Worm (Caenorhabditis elegans) whole organism, early embryonic: Measurements from ENCODE around the gene sdz-32.
A peak's percentile ranks its signal among the peaks of the same experiment; 100 is the strongest.
"Not testable (repeated sequence)": the region's sequence is repeated elsewhere in the genome, so short reads cannot be mapped to it uniquely, and the experiment has no call there.

ENCODE experiments used
- B0310.2 ChIP-seq: sonication (generic microtip); optimal IDR thresholded peaks from 2 replicates; lab custom pipeline; 2016; ENCODE audit warnings: mild to moderate bottlenecking, missing genetic modification characterization, missing compliant biosample characterization
- F13C5.2 ChIP-seq: sonication (generic microtip); optimal IDR thresholded peaks from 2 replicates; lab custom pipeline; 2017; ENCODE audit warnings: mild to moderate bottlenecking, missing genetic modification characterization, inconsistent platforms, missing compliant biosample characterization
- aly-1 ChIP-seq: sonication (generic microtip); optimal IDR thresholded peaks from 2 replicates; lab custom pipeline; 2016; ENCODE audit warnings: missing genetic modification characterization, missing compliant biosample characterization
- ama-1 ChIP-seq: fragments of 150-350 bp; optimal IDR thresholded peaks from 2 replicates; lab custom pipeline; 2014
- ceh-13 ChIP-seq: fragments of 200-800 bp; sonication (Bioruptor generic); optimal IDR thresholded peaks from 2 replicates; lab custom pipeline; 2018; ENCODE audit warnings: mild to moderate bottlenecking, missing genetic modification characterization, missing compliant biosample characterization
- ceh-36 ChIP-seq: sonication (generic microtip); optimal IDR thresholded peaks from 2 replicates; lab custom pipeline; 2016; ENCODE audit warnings: missing genetic modification characterization, inconsistent platforms, missing compliant biosample characterization
- ets-7 ChIP-seq: sonication (generic microtip); optimal IDR thresholded peaks from 2 replicates; lab custom pipeline; 2016; ENCODE audit warnings: missing genotype, missing genetic modification characterization, missing compliant biosample characterization
- flt-1 ChIP-seq: fragments of 200-800 bp; sonication (Bioruptor generic); IDR thresholded peaks from 2 replicates; pipeline ENCODE4 v1.3.6; 2022; ENCODE audit warnings: missing genetic modification characterization, missing compliant biosample characterization
- hmbx-1 ChIP-seq: sonication (generic microtip); optimal IDR thresholded peaks from 2 replicates; lab custom pipeline; 2016; ENCODE audit warnings: mild to moderate bottlenecking, missing genetic modification characterization, missing compliant biosample characterization
- hmg-4 ChIP-seq: fragments of 200-800 bp; sonication (Bioruptor generic); optimal IDR thresholded peaks from 2 replicates; lab custom pipeline; 2018; ENCODE audit warnings: mild to moderate bottlenecking, missing genetic modification characterization, missing compliant biosample characterization
- hnd-1 ChIP-seq: sonication (generic microtip); optimal IDR thresholded peaks from 2 replicates; lab custom pipeline; 2016; ENCODE audit warnings: missing genetic modification characterization, missing compliant biosample characterization
- pes-1 ChIP-seq: fragments of 200-800 bp; sonication (Bioruptor generic); IDR thresholded peaks from 2 replicates; pipeline ENCODE4 v1.3.6; 2022; ENCODE audit warnings: missing genetic modification reagents, missing genetic modification characterization, missing compliant biosample characterization
- scrt-1 ChIP-seq: fragments of 200-800 bp; sonication (Bioruptor generic); IDR thresholded peaks from 2 replicates; pipeline ENCODE4 v1.3.6; 2022; ENCODE audit warnings: missing genetic modification characterization, missing compliant biosample characterization
- sea-1 ChIP-seq: fragments of 200-800 bp; sonication (Bioruptor generic); conservative IDR thresholded peaks from 2 replicates; pipeline ENCODE4 v1.3.6; 2022; ENCODE audit warnings: missing genetic modification characterization, missing compliant biosample characterization
- tbx-11 ChIP-seq: fragments of 200-800 bp; sonication (Bioruptor generic); IDR thresholded peaks from 2 replicates; pipeline ENCODE4 v1.3.6; 2022; ENCODE audit warnings: missing genetic modification characterization, missing compliant biosample characterization
- tbx-37 ChIP-seq: fragments of 200-800 bp; sonication (Bioruptor generic); conservative IDR thresholded peaks from 2 replicates; pipeline ENCODE4 v1.3.6; 2022; ENCODE audit warnings: missing genetic modification reagents, missing genetic modification characterization, missing compliant biosample characterization
- tra-4 ChIP-seq: sonication (generic microtip); optimal IDR thresholded peaks from 2 replicates; lab custom pipeline; 2017; ENCODE audit warnings: missing genetic modification characterization, missing compliant biosample characterization

The sdz-32 gene

DNA sequence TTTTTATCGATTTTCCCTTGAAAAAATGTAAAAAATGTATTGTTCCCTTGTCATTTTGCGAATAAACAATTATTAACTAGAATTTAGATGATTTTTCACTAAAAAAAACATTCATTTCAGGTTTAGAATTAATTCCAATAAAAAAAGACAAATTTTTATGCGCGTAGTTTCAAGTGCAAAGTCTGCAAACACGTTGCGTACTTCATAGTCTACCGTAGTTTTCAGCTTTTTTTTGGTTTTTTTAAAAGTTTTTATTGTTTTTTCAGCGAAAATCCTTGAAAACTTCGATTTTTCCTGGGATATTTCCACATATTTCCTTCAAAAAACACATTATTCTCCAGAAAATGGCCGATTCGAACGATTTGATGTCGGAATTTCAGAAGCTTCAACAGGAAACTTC is 20.3 kb upstream of the sdz-32 start, which contains the start of gene C16C8.11:
Gene C16C8.11 (plus strand): TSS at position 188 of the 400 bp plus-strand sequence.
- TF ChIP-seq ama-1 (lab: Kevin White, UChicago) = no peak
- no peak for TF ChIP-seq scrt-1 (GFP tag; lab: Robert Waterston, UW)
- no peak for TF ChIP-seq sea-1
- no peak for TF ChIP-seq tbx-37 (GFP tag; lab: Robert Waterston, UW)
- TF ChIP-seq aly-1 = no peak
- no peak for TF ChIP-seq ceh-13 (GFP tag; lab: Kevin White, UChicago)
- no peak for TF ChIP-seq B0310.2

DNA sequence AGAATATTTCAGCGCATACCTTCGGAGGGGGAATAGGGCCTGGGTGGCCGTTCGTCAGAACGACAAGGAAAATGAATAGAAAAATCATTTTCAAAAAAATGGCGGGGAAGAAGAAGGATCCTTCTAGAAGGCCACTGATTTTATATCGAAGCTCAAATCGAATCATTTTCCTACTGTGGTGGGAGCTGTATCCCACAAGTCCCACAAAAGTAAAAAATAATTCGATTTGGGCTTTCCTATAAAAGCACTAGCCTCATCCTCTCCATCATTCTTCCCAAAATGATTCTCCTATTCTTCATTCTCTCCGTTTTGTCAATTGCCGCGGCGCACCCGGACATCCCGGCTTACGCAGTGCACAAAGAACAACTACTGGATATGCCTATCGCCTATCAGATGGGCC is 15.6 kb upstream of the sdz-32 start, which contains the start of the genes C16C8.26 and C16C8.19:
Gene C16C8.26 (minus strand): TSS at position 101 of the 400 bp plus-strand sequence.
Gene C16C8.19 (plus strand): TSS at position 279 of the 400 bp plus-strand sequence.
- TF ChIP-seq hnd-1 (tag; lab: Kevin White, UChicago) (no peak), tbx-37 (GFP tag; lab: Robert Waterston, UW) (no peak), scrt-1 (GFP tag; lab: Robert Waterston, UW) (no peak), flt-1 (GFP tag; lab: Robert Waterston, UW) (no peak), tbx-11 (GFP tag; lab: Robert Waterston, UW) (no peak), sea-1 (no peak), aly-1 (no peak), ceh-36 (tag; lab: Kevin White, UChicago) (no peak), F13C5.2 (no peak)

DNA sequence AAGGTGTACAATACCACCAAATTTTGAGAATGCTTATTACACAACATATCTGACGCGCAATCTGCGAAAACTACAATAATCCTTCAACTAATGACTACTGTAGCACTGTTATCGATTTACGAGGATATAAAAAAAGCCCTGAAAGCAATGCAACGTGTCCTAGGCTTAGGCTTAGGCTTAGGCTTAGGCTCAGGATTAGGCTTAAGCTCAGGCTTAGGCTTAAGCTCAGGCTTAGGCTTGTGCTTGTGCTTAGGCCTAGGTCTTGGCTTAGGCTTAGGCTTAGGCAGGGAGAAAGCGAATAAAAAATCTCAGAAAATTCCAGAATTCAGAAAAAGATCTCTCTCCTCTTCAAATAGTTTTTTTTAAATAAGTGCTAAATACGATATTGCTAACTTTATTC is 14.6 kb upstream of the sdz-32 start:
- no peak for TF ChIP-seq tbx-11 (GFP tag; lab: Robert Waterston, UW)
- TF ChIP-seq ceh-36 (tag; lab: Kevin White, UChicago) = peak; percentile 69
- TF ChIP-seq F13C5.2 = no peak
- no peak for TF ChIP-seq sea-1

DNA sequence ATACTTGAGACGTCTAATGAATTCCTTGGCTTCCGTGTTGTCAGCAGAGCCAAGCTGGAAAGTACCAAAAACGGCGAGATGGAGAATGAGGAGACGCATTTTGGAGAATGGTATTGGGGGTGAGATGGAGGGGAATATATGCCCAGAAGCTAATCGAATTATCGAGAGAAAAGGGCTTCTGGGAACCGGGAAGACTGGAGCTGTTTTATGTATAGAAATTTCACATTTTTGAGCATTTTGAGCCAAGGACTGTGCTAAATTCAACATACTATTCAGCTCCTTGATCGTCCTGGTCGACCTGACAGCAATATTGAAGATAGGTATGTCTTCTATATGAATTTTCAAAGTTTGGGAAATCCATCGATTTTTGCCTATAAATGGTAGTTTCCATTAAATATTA is 13.8 kb upstream of the sdz-32 start, which contains the start of gene C16C8.7:
Gene C16C8.7 (minus strand): TSS at position 101 of the 400 bp plus-strand sequence.
- TF ChIP-seq tbx-11 (GFP tag; lab: Robert Waterston, UW) (no peak), ceh-36 (tag; lab: Kevin White, UChicago) (no peak), hmbx-1 (tag; lab: Kevin White, UChicago) (no peak), F13C5.2 (no peak), ets-7 (no peak), sea-1 (no peak), ama-1 (lab: Kevin White, UChicago) (no peak), flt-1 (GFP tag; lab: Robert Waterston, UW) (no peak), scrt-1 (GFP tag; lab: Robert Waterston, UW) (no peak), pes-1 (no peak), B0310.2 (no peak), aly-1 (no peak), hmg-4 (no peak), ceh-13 (GFP tag; lab: Kevin White, UChicago) (no peak), tra-4 (tag; lab: Kevin White, UChicago) (no peak)

DNA sequence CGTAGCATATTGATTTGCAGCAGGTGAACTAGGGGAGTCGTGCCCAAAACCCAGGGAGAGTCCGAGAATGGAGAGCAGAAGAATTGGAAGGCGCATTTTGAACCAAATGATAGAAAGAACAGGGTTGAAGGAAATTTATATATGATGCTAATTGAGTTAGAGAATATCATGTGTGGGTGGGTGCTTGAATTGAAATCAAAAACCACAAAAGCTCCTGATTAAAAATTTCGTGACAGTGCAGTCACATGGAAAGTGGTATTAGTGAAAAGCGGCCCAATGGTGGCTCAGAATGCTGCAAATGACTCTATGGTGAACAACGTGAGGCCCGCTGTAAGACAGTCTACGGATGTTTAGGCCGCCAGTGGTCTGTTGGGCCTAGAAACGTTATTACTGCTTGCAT is 12.3 kb upstream of the sdz-32 start, which contains the start of gene C16C8.8:
Gene C16C8.8 (minus strand): TSS at position 101 of the 400 bp plus-strand sequence.
- TF ChIP-seq tbx-11 (GFP tag; lab: Robert Waterston, UW) (no peak), ceh-13 (GFP tag; lab: Kevin White, UChicago) (no peak), pes-1 (no peak), tbx-37 (GFP tag; lab: Robert Waterston, UW) (no peak), scrt-1 (GFP tag; lab: Robert Waterston, UW) (no peak), tra-4 (tag; lab: Kevin White, UChicago) (no peak), aly-1 (no peak), sea-1 (no peak), hmbx-1 (tag; lab: Kevin White, UChicago) (no peak), hnd-1 (tag; lab: Kevin White, UChicago) (no peak), flt-1 (GFP tag; lab: Robert Waterston, UW) (no peak), F13C5.2 (no peak), hmg-4 (no peak), ama-1 (lab: Kevin White, UChicago) (no peak), ets-7 (no peak), B0310.2 (no peak), ceh-36 (tag; lab: Kevin White, UChicago) (no peak)

DNA sequence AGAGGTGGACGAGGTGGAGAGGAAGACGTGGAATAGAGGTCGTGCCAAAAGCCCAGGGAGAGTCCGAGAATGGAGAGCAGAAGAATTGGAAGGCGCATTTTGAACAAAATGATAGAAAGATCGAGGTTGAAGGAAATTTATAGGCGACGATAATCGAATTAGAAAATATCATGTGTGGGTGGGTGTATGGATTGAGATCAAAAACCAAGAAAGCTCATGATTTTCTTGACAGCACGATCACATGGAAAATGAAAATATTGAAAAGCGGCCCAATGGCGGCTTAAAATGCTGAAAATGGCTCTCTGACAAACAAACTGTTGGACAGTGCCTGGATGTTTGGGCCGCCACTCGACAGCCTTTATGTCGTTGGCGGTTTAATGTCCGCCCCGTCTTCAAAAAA is 10.7 kb upstream of the sdz-32 start, which contains the start of gene C16C8.9:
Gene C16C8.9 (minus strand): TSS at position 101 of the 400 bp plus-strand sequence.
- TF ChIP-seq ets-7 (no peak), tbx-37 (GFP tag; lab: Robert Waterston, UW) (no peak), hnd-1 (tag; lab: Kevin White, UChicago) (no peak), ceh-13 (GFP tag; lab: Kevin White, UChicago) (no peak), scrt-1 (GFP tag; lab: Robert Waterston, UW) (no peak), flt-1 (GFP tag; lab: Robert Waterston, UW) (no peak), hmbx-1 (tag; lab: Kevin White, UChicago) (no peak), F13C5.2 (no peak), ama-1 (lab: Kevin White, UChicago) (no peak), B0310.2 (no peak), hmg-4 (no peak), aly-1 (no peak), pes-1 (no peak), sea-1 (no peak), tra-4 (tag; lab: Kevin White, UChicago) (no peak), ceh-36 (tag; lab: Kevin White, UChicago) (no peak), tbx-11 (GFP tag; lab: Robert Waterston, UW) (no peak)

DNA sequence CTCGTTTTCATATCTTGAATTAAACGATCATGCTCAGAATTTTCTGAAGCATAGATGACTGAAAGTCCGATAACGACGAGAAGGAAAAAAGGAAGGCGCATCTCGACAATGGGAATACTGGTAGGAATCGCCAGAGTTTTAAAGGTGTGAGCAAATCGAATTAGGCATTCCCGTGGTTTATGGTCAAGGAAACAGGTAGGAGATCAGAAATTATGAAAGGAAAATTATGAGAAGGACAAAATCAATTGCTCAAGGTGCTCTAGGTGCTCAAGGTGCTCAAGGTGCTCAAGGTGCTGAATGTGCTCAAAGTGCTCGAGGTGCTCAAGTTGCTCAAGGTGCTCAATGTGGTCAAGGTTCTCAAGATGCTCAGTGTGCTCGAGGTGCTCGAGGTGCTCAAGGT is 9.3 kb upstream of the sdz-32 start, which contains the start of gene C16C8.10:
Gene C16C8.10 (minus strand): TSS at position 101 of the 400 bp plus-strand sequence.
- not testable (repeated sequence) for TF ChIP-seq B0310.2; ceh-13 (GFP tag; lab: Kevin White, UChicago); flt-1 (GFP tag; lab: Robert Waterston, UW)

DNA sequence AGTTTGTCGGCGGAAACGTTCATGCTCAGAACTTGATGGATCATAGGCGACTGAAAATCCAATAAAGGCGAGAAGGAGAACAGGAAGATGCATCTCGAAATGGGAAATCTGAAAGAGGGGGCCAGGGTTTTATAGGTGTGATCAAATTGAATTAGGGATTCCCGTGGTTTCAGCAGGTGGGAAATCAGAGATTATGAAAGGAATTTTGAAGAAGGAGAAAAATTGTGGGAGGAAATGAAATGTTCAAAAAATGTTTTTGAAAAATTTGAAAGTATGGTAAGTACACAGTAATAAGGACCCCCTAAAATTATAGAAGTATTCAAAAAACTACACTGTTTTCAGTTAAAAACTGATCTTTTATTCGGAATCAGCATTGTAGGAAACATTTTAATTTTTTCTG is 3.3 kb upstream of the sdz-32 start, which contains the start of gene Y49F6B.20:
Gene Y49F6B.20 (minus strand): TSS at position 101 of the 400 bp plus-strand sequence.
- TF ChIP-seq hmbx-1 (tag; lab: Kevin White, UChicago) (no peak), scrt-1 (GFP tag; lab: Robert Waterston, UW) (no peak), ceh-36 (tag; lab: Kevin White, UChicago) (no peak), ceh-13 (GFP tag; lab: Kevin White, UChicago) (no peak), ets-7 (no peak), B0310.2 (no peak), ama-1 (lab: Kevin White, UChicago) (no peak), hnd-1 (tag; lab: Kevin White, UChicago) (no peak), flt-1 (GFP tag; lab: Robert Waterston, UW) (no peak), hmg-4 (no peak), pes-1 (no peak), tra-4 (tag; lab: Kevin White, UChicago) (no peak), tbx-11 (GFP tag; lab: Robert Waterston, UW) (no peak), sea-1 (no peak), F13C5.2 (no peak), aly-1 (no peak), tbx-37 (GFP tag; lab: Robert Waterston, UW) (no peak)
